Worm (Caenorhabditis elegans): ENCODE measurements around the gene ugt-4.

DNA sequence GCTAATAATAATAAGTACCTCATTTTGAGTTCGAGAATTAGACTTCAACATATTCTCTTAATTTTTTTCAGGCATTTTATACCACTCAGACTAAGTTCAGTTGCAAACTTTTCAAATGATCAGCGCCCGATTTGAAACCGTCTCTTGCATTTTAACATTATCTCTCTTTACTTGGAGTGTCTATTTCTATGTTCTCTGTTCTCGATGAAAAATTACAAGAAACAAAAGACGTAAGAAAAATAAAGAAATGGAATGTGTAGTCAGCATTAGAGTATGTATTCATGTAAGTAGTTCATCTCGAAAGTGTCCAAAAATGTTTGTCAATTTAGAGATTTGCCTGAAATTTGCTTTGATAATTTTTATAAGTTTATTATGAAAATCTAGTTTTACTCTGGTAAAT lies 5.0 kb upstream of the ugt-4 start, which contains the start of gene ugt-3:
- TF ChIP-seq him-1 (tag; optimal IDR thresholded peaks at IDR 0.05) (no peak), W03F9.2 (tag; optimal IDR thresholded peaks at IDR 0.05) (no peak)

Measured in whole organism, L4/young adult.